Fruit fly (Drosophila melanogaster): ENCODE measurements around the gene RpL9.

DNA sequence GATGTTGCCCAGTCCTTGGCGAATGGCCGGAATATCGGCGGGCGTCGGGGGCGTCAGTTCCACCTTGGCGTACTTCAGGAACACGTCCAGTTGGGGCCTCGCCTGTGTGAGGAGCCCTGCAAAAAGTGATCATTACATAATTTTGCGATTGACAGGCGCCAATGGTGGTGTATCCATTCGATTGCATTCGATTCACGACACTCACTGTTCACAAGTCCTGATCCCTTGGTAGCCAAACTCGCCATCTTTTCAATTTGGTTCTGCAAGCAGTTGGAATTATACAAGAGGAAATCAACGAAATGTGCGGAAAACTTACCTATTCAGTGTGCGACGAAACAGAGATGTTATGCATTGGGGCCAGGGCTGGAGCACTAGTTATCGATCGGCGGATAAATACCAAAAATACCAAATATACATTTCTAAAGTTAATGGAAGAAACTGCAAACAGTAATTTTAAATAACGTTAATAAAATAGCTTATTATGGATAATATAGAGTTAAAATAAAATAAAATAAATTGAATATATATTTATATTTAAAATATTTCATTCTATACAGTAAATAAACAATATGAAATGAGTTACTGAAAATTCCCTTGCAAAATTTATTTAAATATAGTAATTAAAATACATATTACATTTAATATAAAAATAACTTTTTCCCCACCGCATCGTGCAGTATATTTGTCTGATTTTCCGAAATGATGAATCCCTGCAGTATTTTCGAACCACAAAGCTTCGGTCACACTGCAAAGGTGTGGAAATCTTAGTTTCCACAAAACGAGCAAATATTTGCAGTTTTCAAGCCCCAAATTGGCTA is 27.7 kb downstream of the RpL9 start, which contains the start of the genes ATPsynG and SCAR:
- TF ChIP-seq Sox102F (GFP tag; optimal IDR thresholded peaks at IDR 0.05) (no peak), CG32006 (GFP tag; optimal IDR thresholded peaks at IDR 0.05) (no peak), Sox15 (GFP tag; optimal IDR thresholded peaks at IDR 0.05) (no peak), CG9139 (GFP tag; optimal IDR thresholded peaks at IDR 0.05) (no peak), lz (GFP tag; optimal IDR thresholded peaks at IDR 0.05) (no peak), Met (GFP tag; optimal IDR thresholded peaks at IDR 0.05) (no peak), eg (GFP tag; IDR thresholded peaks at IDR 0.05) (no peak), CG6276 (GFP tag; optimal IDR thresholded peaks at IDR 0.05) (no peak), CG16779 (tag; optimal IDR thresholded peaks at IDR 0.05) (no peak), Eip93F (GFP tag; optimal IDR thresholded peaks at IDR 0.05) (no peak), dsx (GFP tag; optimal IDR thresholded peaks at IDR 0.05; ENCODE audit: poor library complexity, severe bottlenecking) (no peak), CG6854 (GFP tag; optimal IDR thresholded peaks at IDR 0.05) (no peak), Ets21C (GFP tag; optimal IDR thresholded peaks at IDR 0.05) (no peak), CG15336 (GFP tag; IDR thresholded peaks at IDR 0.05) (no peak)
